Worm (Caenorhabditis elegans) whole organism, L4 larva: ENCODE data around the gene ckk-1.

Experiments
- D1046.2 ChIP-seq: fragments of 200-800 bp; sonication (Bioruptor generic); IDR thresholded peaks from 2 replicates; pipeline ENCODE4 v1.3.6; 2022; ENCODE audit warnings: missing genetic modification characterization, missing compliant biosample characterization
- F37D6.2 ChIP-seq: sonication (generic microtip); optimal IDR thresholded peaks from 2 replicates; lab custom pipeline; 2016; ENCODE audit warnings: mild to moderate bottlenecking, missing genetic modification characterization, missing compliant biosample characterization
- F44E2.7 ChIP-seq: fragments of 200-800 bp; sonication (Bioruptor generic); IDR thresholded peaks from 2 replicates; pipeline ENCODE4 v2.1.2; 2022; ENCODE audit warnings: missing genetic modification characterization, missing compliant biosample characterization
- T20F7.1 ChIP-seq: fragments of 200-800 bp; sonication (Bioruptor generic); optimal IDR thresholded peaks from 2 replicates; lab custom pipeline; 2018; ENCODE audit warnings: mild to moderate bottlenecking, missing genetic modification characterization, missing compliant biosample characterization
- Y48G9A.11 ChIP-seq: fragments of 200-800 bp; sonication (Bioruptor generic); IDR thresholded peaks from 2 replicates; pipeline ENCODE4 v1.3.6; 2022; ENCODE audit warnings: missing genetic modification reagents, missing genetic modification characterization, missing compliant biosample characterization
- Y75B8A.6 ChIP-seq: fragments of 200-800 bp; sonication (Bioruptor generic); IDR thresholded peaks from 2 replicates; pipeline ENCODE4 v1.3.6; 2022; ENCODE audit warnings: missing genetic modification reagents, missing genetic modification characterization, missing compliant biosample characterization
- arid-1 ChIP-seq: fragments of 200-800 bp; sonication (Bioruptor generic); conservative IDR thresholded peaks from 2 replicates; pipeline ENCODE4 v1.3.6; 2022; ENCODE audit warnings: missing genetic modification reagents, missing genetic modification characterization, missing compliant biosample characterization
- ceh-62 ChIP-seq: sonication (generic microtip); optimal IDR thresholded peaks from 2 replicates; lab custom pipeline; 2017; ENCODE audit warnings: missing biosample characterization, missing genetic modification characterization
- cey-2 ChIP-seq: sonication (generic microtip); optimal IDR thresholded peaks from 3 replicates; lab custom pipeline; 2017; ENCODE audit warnings: missing genetic modification characterization, mild to moderate bottlenecking, missing compliant biosample characterization, antibody characterized with exemption, borderline replicate concordance; ENCODE audit not compliant: insufficient read depth
- daf-16 ChIP-seq, 3 experiments: sonication (generic microtip); optimal IDR thresholded peaks; 2 replicates each; lab custom pipeline; 2016 to 2017; ENCODE audit warnings: missing genetic modification characterization in 3 of 3, missing genetic modification reagents in 3 of 3, mild to moderate bottlenecking in 2 of 3, missing compliant biosample characterization in 2 of 3, missing biosample characterization in 1 of 3, moderate library complexity in 1 of 3
- dve-1 ChIP-seq: sonication (generic microtip); optimal IDR thresholded peaks from 2 replicates; lab custom pipeline; 2017; ENCODE audit warnings: antibody characterized with exemption, mild to moderate bottlenecking, missing genetic modification characterization, missing compliant biosample characterization; ENCODE audit not compliant: insufficient read depth
- hlh-30 ChIP-seq: sonication (generic microtip); optimal IDR thresholded peaks from 2 replicates; lab custom pipeline; 2017; ENCODE audit warnings: antibody characterized with exemption, mild to moderate bottlenecking, missing genetic modification characterization, missing compliant biosample characterization; ENCODE audit not compliant: insufficient read depth
- lin-1 ChIP-seq: fragments of 200-800 bp; sonication (Bioruptor generic); IDR thresholded peaks from 2 replicates; pipeline ENCODE4 v1.3.6; 2022; ENCODE audit warnings: missing genetic modification reagents, missing genetic modification characterization, missing compliant biosample characterization
- lin-13 ChIP-seq: fragments of 150-350 bp; optimal IDR thresholded peaks from 2 replicates; lab custom pipeline; 2014; ENCODE audit warnings: missing biosample characterization, missing genetic modification reagents, missing genetic modification characterization
- lin-29 ChIP-seq: fragments of 200-800 bp; sonication (Bioruptor generic); IDR thresholded peaks from 2 replicates; pipeline ENCODE4 v1.3.6; 2022; ENCODE audit warnings: missing genetic modification reagents, missing genetic modification characterization, missing compliant biosample characterization
- lsy-2 ChIP-seq, 2 experiments: fragments of 150-350 bp in 1 of 2; sonication (generic microtip) in 1 of 2; optimal IDR thresholded peaks; 2 replicates each; lab custom pipeline; 2014 to 2017; ENCODE audit warnings: missing biosample characterization in 2 of 2, missing genetic modification characterization in 2 of 2
- madf-5 ChIP-seq, 2 experiments: fragments of 200-800 bp; sonication (Bioruptor generic); IDR thresholded peaks; 2 replicates each; pipeline ENCODE4 v1.3.6; 2022; ENCODE audit warnings: missing compliant biosample characterization in 2 of 2, missing genetic modification characterization in 2 of 2
- nhr-10 ChIP-seq: fragments of 150-350 bp; optimal IDR thresholded peaks from 2 replicates; lab custom pipeline; 2014; ENCODE audit warnings: missing biosample characterization, missing genetic modification characterization
- nhr-11 ChIP-seq: fragments of 150-350 bp; optimal IDR thresholded peaks from 2 replicates; lab custom pipeline; 2014; ENCODE audit warnings: missing biosample characterization, missing genetic modification characterization
- nhr-237 ChIP-seq: sonication (generic microtip); optimal IDR thresholded peaks from 2 replicates; lab custom pipeline; 2017; ENCODE audit warnings: missing biosample characterization, missing genetic modification characterization
- nhr-28 ChIP-seq: fragments of 150-350 bp; optimal IDR thresholded peaks from 2 replicates; lab custom pipeline; 2014; ENCODE audit warnings: missing biosample characterization, missing genetic modification characterization
- nhr-77 ChIP-seq: fragments of 150-350 bp; optimal IDR thresholded peaks from 2 replicates; lab custom pipeline; 2014; ENCODE audit warnings: missing biosample characterization, missing genetic modification characterization
- php-3 ChIP-seq: fragments of 200-800 bp; sonication (Bioruptor generic); IDR thresholded peaks from 2 replicates; pipeline ENCODE4 v1.3.6; 2022; ENCODE audit warnings: missing genetic modification reagents, missing genetic modification characterization, missing compliant biosample characterization
- pqm-1 ChIP-seq: sonication (generic microtip); optimal IDR thresholded peaks from 2 replicates; lab custom pipeline; 2017; ENCODE audit warnings: missing biosample characterization, missing genetic modification characterization
- saeg-2 ChIP-seq: fragments of 200-800 bp; sonication (Bioruptor generic); IDR thresholded peaks from 2 replicates; pipeline ENCODE4 v1.3.6; 2022; ENCODE audit warnings: missing genetic modification reagents, missing genetic modification characterization, missing compliant biosample characterization
- sdz-12 ChIP-seq: fragments of 200-800 bp; sonication (Bioruptor generic); optimal IDR thresholded peaks from 2 replicates; lab custom pipeline; 2018; ENCODE audit warnings: mild to moderate bottlenecking, missing genetic modification characterization, missing compliant biosample characterization
- set-16 ChIP-seq: fragments of 200-800 bp; sonication (Bioruptor generic); IDR thresholded peaks from 2 replicates; pipeline ENCODE4 v1.3.6; 2022; ENCODE audit warnings: missing genetic modification reagents, missing genetic modification characterization, missing compliant biosample characterization
- skn-1 ChIP-seq: fragments of 150-350 bp; optimal IDR thresholded peaks from 2 replicates; lab custom pipeline; 2014; ENCODE audit warnings: missing biosample characterization, missing genetic modification characterization
- tra-1 ChIP-seq: fragments of 200-800 bp; sonication (Bioruptor generic); IDR thresholded peaks from 2 replicates; pipeline ENCODE4 v1.3.6; 2022; ENCODE audit warnings: missing genetic modification reagents, missing genetic modification characterization, missing compliant biosample characterization
- unc-62 ChIP-seq, 3 experiments: fragments of 150-350 bp in 1 of 3; sonication (generic microtip); optimal IDR thresholded peaks in 2 of 3; peaks in 1 of 3; 1 replicate in 1 of 3; 2 replicates in 2 of 3; lab custom pipeline; 2014 to 2017; ENCODE audit warnings: missing biosample characterization in 3 of 3, missing genetic modification characterization in 3 of 3, missing genetic modification reagents in 3 of 3, missing genotype in 1 of 3
- zip-2 ChIP-seq: fragments of 150-350 bp; optimal IDR thresholded peaks from 2 replicates; lab custom pipeline; 2014; ENCODE audit warnings: missing biosample characterization, missing genetic modification characterization
- ztf-11 ChIP-seq: fragments of 150-350 bp; optimal IDR thresholded peaks from 2 replicates; lab custom pipeline; 2014; ENCODE audit warnings: missing biosample characterization, missing genetic modification characterization
- ztf-7 ChIP-seq: fragments of 150-350 bp; optimal IDR thresholded peaks from 2 replicates; lab custom pipeline; 2014; ENCODE audit warnings: missing biosample characterization, missing genetic modification characterization

ckk-1 gene

DNA sequence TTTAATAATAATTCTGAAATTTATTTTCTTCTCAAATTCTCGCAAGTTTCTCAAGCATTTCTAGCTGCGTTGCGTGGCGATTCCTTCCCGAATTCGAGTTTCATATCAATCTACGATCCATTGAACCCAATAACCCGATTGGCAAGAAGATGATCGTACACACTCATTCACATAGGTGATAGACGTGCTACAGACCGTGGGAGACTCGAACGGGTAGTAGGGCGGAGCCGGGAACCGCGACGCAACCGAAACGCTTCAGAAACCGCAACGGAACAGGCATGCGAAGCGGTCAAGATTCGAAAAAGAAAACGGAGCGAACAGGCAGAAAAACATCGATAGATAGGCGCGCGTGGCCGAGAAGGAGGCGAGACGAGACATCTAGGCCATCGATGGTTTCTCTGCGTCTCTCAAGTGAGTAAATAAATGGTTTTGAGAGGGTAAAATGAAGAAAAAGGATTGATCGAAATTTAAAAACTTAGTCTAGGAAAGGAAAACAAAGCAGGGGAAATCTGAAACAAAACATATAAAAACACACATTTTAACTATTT, 31.8 kb upstream of the ckk-1 start, which contains the start of gene madf-11 (continued):
- TF ChIP-seq nhr-11 (tag; lab: Kevin White, UChicago) (peak; percentile 45), sdz-12 (no peak), ztf-7 (tag; lab: Kevin White, UChicago) (no peak), nhr-28 (tag; lab: Kevin White, UChicago) (peak; percentile 77), ztf-11 (tag; lab: Kevin White, UChicago) (no peak), D1046.2 (GFP tag; lab: Robert Waterston, UW) (0 out of 2 replicates have a peak, but pooled peaks have one; percentile 23), lin-29 (GFP tag; lab: Robert Waterston, UW) (no peak), Y75B8A.6 (GFP tag; lab: Robert Waterston, UW) (no peak), saeg-2 (GFP tag; lab: Robert Waterston, UW) (no peak)

DNA sequence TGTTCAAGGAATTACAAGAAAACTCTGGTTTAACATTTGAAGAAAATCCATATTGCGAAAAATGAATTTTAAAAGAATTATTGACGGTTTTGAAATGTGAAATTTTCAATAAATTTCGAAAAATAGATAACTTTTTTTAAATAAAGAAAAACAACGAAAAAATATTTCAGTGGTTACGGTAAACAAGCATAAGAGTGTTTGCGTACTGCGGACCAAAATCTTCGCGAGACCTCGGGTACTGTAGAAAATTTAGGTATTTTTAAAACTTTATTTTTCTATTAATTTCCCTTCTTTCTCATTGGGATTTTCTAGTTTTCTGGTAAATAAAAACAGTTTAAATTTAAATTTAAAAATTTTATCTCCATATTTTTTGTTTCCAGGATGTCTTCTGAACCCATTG, 31.2 kb upstream of the ckk-1 start, which contains the start of gene xnd-1:
TSS of gene xnd-1 (plus strand) at position 381 of the 400 bp plus-strand sequence.
- no peak for TF ChIP-seq ceh-62 (tag; lab: Kevin White, UChicago)
- no peak for TF ChIP-seq nhr-28 (tag; lab: Kevin White, UChicago)
- TF ChIP-seq lin-1 (GFP tag; lab: Robert Waterston, UW), result no peak
- TF ChIP-seq zip-2, result no peak
- TF ChIP-seq nhr-237 (tag; lab: Kevin White, UChicago), result no peak
- no peak for TF ChIP-seq daf-16 (GFP tag; optimal IDR thresholded peaks at IDR 0.05; lab: Kevin White, UChicago)
- no peak for TF ChIP-seq daf-16 (tag; optimal IDR thresholded peaks at IDR 0.05; lab: Kevin White, UChicago)
- TF ChIP-seq Y48G9A.11 (GFP tag; lab: Robert Waterston, UW), result no peak
- no peak for TF ChIP-seq lin-13
- TF ChIP-seq nhr-10 (tag; lab: Kevin White, UChicago), result no peak
- TF ChIP-seq nhr-77 (tag; lab: Kevin White, UChicago), result no peak
- TF ChIP-seq set-16 (GFP tag; lab: Robert Waterston, UW), result no peak
- no peak for TF ChIP-seq T20F7.1
- no peak for TF ChIP-seq cey-2 (tag; lab: Kevin White, UChicago)
- no peak for TF ChIP-seq skn-1 (tag; lab: Kevin White, UChicago)
- no peak for TF ChIP-seq F37D6.2 (tag; lab: Kevin White, UChicago)
- TF ChIP-seq, all 104 proteins: peak for 0

DNA sequence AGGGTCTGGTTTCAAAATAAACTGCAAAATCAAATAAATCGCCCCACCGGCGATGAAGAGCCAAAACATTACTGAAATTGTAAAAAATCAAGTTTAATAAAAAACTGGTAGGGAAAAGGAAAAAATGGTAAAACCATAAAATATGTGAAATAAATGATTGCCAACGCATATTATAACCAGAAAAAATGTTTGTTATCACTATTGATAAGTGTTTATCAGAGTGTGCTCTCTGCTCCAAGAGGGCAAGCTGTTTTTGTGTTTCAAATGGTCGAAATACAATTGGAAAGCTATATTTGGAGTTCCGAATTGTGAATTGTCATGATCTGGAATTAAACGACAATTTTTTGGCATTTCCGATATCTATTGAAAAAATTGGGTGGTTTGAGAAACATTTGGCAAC, 25.0 kb upstream of the ckk-1 start, which contains the start of gene C05D2.8:
TSS of gene C05D2.8 (minus strand) at position 71 of the 400 bp plus-strand sequence.
- TF ChIP-seq nhr-77 (tag; lab: Kevin White, UChicago) (no peak), daf-16 (GFP tag; optimal IDR thresholded peaks at IDR 0.05; lab: Kevin White, UChicago) (no peak), daf-16 (tag; optimal IDR thresholded peaks at IDR 0.05; lab: Kevin White, UChicago) (peak; percentile 71), dve-1 (tag; lab: Kevin White, UChicago) (peak; percentile 35), nhr-28 (tag; lab: Kevin White, UChicago) (peak; percentile 66), pqm-1 (peak; percentile 83), php-3 (GFP tag; lab: Robert Waterston, UW) (0 out of 2 replicates have a peak, but pooled peaks have one; percentile 39), madf-5 (GFP tag; IDR thresholded peaks at IDR 0.05; lab: Robert Waterston, UW) (no peak), arid-1 (GFP tag; lab: Robert Waterston, UW) (no peak), ceh-62 (tag; lab: Kevin White, UChicago) (no peak), lsy-2 (tag; optimal IDR thresholded peaks at IDR 0.05; lab: Kevin White, UChicago) (no peak), nhr-11 (tag; lab: Kevin White, UChicago) (no peak)

DNA sequence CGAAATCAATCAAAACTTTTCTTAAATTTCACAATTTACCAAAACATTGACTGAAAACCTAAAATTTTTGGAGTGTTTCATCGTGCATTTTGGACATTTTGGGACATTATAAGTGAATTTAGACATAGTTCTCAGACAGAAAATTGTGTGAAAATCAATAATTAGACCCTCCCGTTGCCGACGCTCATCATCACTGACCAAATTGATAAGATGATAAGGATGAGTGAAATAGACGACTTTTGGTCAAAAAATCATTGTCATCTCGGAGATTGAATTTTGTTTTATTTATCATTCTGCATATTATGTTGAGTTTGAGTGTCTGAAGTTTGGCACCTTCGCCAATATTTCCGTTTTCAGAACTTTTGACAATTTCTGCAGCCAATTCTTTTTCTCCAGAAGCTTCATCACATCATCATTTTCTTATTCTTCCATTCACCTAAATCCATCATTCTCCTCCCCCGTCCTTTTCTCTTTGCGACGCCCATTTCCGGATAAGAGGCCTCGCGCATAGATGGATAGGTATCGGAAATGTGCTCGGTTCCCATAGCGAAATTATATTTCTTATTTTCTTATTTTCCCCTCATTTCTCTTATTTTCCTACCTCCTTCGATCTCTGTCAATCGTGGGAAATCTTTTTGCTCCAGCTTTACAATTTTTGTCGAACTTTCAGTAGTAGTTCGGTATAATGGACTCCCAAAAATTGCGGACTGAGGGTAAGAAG, 23.5 kb upstream of the ckk-1 start, which contains the start of gene bas-1:
TSS of gene bas-1 (plus strand) at position 671 of the 721 bp plus-strand sequence.
- TF ChIP-seq unc-62 (GFP tag; optimal IDR thresholded peaks at IDR 0.05 in 1 of 2; lab: Kevin White, UChicago) (no peak), unc-62 (tag; optimal IDR thresholded peaks at IDR 0.05; lab: Kevin White, UChicago) (no peak), dve-1 (tag; lab: Kevin White, UChicago) (peak; percentile 29), pqm-1 (peak; percentile 53), tra-1 (GFP tag; lab: Robert Waterston, UW) (no peak), hlh-30 (tag; lab: Kevin White, UChicago) (no peak), nhr-237 (tag; lab: Kevin White, UChicago) (no peak), daf-16 (GFP tag; optimal IDR thresholded peaks at IDR 0.05; lab: Kevin White, UChicago) (no peak), daf-16 (tag; optimal IDR thresholded peaks at IDR 0.05; lab: Kevin White, UChicago) (peak; percentile 42), F44E2.7 (GFP tag; lab: Robert Waterston, UW) (no peak)
